Worm (Caenorhabditis elegans): ENCODE results near the gene Y105C5B.9.

ce11 chrIV:15926746-15927145 is 3.6 kb upstream of the Y105C5B.9 start, which contains the start of gene Y105C5B.8:
- TF ChIP-seq elt-2 (tag; optimal IDR thresholded peaks at IDR 0.05) (no peak), syd-9 (tag; optimal IDR thresholded peaks at IDR 0.05) (no peak), pqm-1 (tag; optimal IDR thresholded peaks at IDR 0.05) (no peak), fax-1 (tag; optimal IDR thresholded peaks at IDR 0.05) (no peak), ceh-9 (tag; optimal IDR thresholded peaks at IDR 0.05) (no peak), unc-55 (GFP tag; optimal IDR thresholded peaks at IDR 0.05) (no peak), pax-1 (tag; optimal IDR thresholded peaks at IDR 0.05) (no peak), ama-1 (optimal IDR thresholded peaks at IDR 0.05) (no peak), nhr-232 (tag; optimal IDR thresholded peaks at IDR 0.05) (no peak), odd-2 (tag; optimal IDR thresholded peaks at IDR 0.05) (no peak), zip-5 (tag; optimal IDR thresholded peaks at IDR 0.05) (no peak)

All from whole organism, late embryonic.